Worm (Caenorhabditis elegans): ENCODE measurements around the gene C24B5.4.

DNA sequence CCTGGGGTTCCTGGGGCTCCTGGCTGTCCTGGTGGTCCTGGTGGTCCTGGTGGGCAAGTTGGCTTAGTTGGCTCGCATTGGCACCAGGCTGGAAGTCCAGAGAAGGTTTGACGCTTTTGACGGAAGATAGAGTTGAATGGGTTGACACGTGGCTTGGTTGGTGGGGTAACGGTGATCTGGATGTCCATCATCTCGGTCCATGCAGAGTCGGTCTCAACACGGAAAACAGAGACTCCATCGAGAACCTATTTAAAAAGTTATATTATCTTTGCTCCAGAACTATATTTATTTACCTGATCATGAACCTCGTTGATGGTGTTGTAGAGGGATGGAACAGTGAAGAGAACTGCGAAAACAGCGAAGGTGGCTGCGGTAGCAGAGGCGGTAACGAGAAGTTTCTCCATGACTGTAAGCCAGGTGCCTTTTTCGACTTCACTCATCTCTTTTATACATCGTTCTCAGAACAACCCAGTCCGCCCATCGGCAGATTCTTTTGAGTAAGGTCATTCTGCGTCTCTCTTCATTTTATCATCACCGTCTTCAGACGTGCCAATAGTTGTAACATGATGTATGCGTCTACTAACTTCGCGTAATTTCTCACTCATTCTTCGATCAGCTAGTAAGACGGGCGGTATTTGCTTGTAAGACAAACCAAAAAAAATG is 36.8 kb downstream of the C24B5.4 start, which contains the start of gene col-144:
- TF ChIP-seq nhr-77 (tag; optimal IDR thresholded peaks at IDR 0.05) (no peak), jun-1 (tag; optimal IDR thresholded peaks at IDR 0.05) (no peak)
